Worm (Caenorhabditis elegans) whole organism, L2 larva: ENCODE data around the gene Y39A1A.17.

Experiments
- C34F6.9 ChIP-seq: fragments of 150-350 bp; optimal IDR thresholded peaks from 2 replicates; lab custom pipeline; 2014; ENCODE audit warnings: missing biosample characterization, missing genetic modification characterization
- F13H6.1 ChIP-seq: sonication (generic microtip); optimal IDR thresholded peaks from 2 replicates; lab custom pipeline; 2016; ENCODE audit warnings: missing genetic modification characterization, missing compliant biosample characterization
- R02D3.7 ChIP-seq: fragments of 150-350 bp; optimal IDR thresholded peaks from 2 replicates; lab custom pipeline; 2014; ENCODE audit warnings: missing biosample characterization, missing genetic modification characterization
- Y55F3AM.14 ChIP-seq: fragments of 200-800 bp; sonication (Bioruptor generic); optimal IDR thresholded peaks from 2 replicates; lab custom pipeline; 2018; ENCODE audit warnings: mild to moderate bottlenecking, missing genetic modification characterization, missing compliant biosample characterization
- ZK546.5 ChIP-seq: sonication (generic microtip); optimal IDR thresholded peaks from 2 replicates; lab custom pipeline; 2017; ENCODE audit warnings: missing biosample characterization, missing genetic modification characterization
- alr-1 ChIP-seq: fragments of 150-350 bp; optimal IDR thresholded peaks from 2 replicates; lab custom pipeline; 2014; ENCODE audit warnings: missing biosample characterization, missing genetic modification characterization
- aly-2 ChIP-seq: fragments of 150-350 bp; optimal IDR thresholded peaks from 2 replicates; lab custom pipeline; 2014; ENCODE audit warnings: missing biosample characterization, missing genetic modification characterization
- blmp-1 ChIP-seq: sonication (generic microtip); optimal IDR thresholded peaks from 2 replicates; lab custom pipeline; 2017; ENCODE audit warnings: missing genetic modification characterization, mild to moderate bottlenecking, missing compliant biosample characterization, antibody characterized with exemption, moderate library complexity; ENCODE audit not compliant: insufficient read depth
- ceh-16 ChIP-seq: fragments of 150-350 bp; optimal IDR thresholded peaks from 2 replicates; lab custom pipeline; 2014; ENCODE audit warnings: missing biosample characterization, missing genetic modification characterization
- ceh-82 ChIP-seq: fragments of 150-350 bp; optimal IDR thresholded peaks from 2 replicates; lab custom pipeline; 2014; ENCODE audit warnings: missing biosample characterization, missing genetic modification characterization
- crh-2 ChIP-seq: sonication (generic microtip); optimal IDR thresholded peaks from 2 replicates; lab custom pipeline; 2017; ENCODE audit warnings: missing biosample characterization, missing genetic modification characterization
- egl-27 ChIP-seq: sonication (generic microtip); optimal IDR thresholded peaks from 3 replicates; lab custom pipeline; 2017; ENCODE audit warnings: missing biosample characterization, missing genetic modification reagents, missing genetic modification characterization
- elt-1 ChIP-seq: fragments of 150-350 bp; optimal IDR thresholded peaks from 2 replicates; lab custom pipeline; 2014; ENCODE audit warnings: missing biosample characterization, missing genetic modification characterization
- elt-3 ChIP-seq: sonication (generic microtip); optimal IDR thresholded peaks from 2 replicates; lab custom pipeline; 2017; ENCODE audit warnings: missing biosample characterization, missing genetic modification characterization
- fos-1 ChIP-seq: fragments of 150-350 bp; optimal IDR thresholded peaks from 2 replicates; lab custom pipeline; 2014; ENCODE audit warnings: missing biosample characterization, missing genetic modification characterization
- gmeb-1 ChIP-seq: fragments of 150-350 bp; optimal IDR thresholded peaks from 2 replicates; lab custom pipeline; 2014; ENCODE audit warnings: missing biosample characterization, missing genetic modification characterization
- lin-11 ChIP-seq: fragments of 150-350 bp; sonication (generic microtip); optimal IDR thresholded peaks from 2 replicates; lab custom pipeline; 2014; ENCODE audit warnings: missing biosample characterization, missing genetic modification characterization, inconsistent platforms, mixed read lengths
- lin-13 ChIP-seq: fragments of 150-350 bp; optimal IDR thresholded peaks from 2 replicates; lab custom pipeline; 2014; ENCODE audit warnings: missing biosample characterization, missing genetic modification reagents, missing genetic modification characterization
- lin-39 ChIP-seq: fragments of 150-350 bp; optimal IDR thresholded peaks from 2 replicates; lab custom pipeline; 2014; ENCODE audit warnings: missing biosample characterization, missing genetic modification reagents, missing genetic modification characterization
- lsy-2 ChIP-seq, 2 experiments: fragments of 150-350 bp in 1 of 2; sonication (generic microtip) in 1 of 2; optimal IDR thresholded peaks; 2 replicates each; lab custom pipeline; 2014 to 2017; ENCODE audit warnings: missing biosample characterization in 2 of 2, missing genetic modification characterization in 2 of 2
- mab-5 ChIP-seq: fragments of 150-350 bp; optimal IDR thresholded peaks from 2 replicates; lab custom pipeline; 2014; ENCODE audit warnings: missing biosample characterization, missing genetic modification characterization
- mbf-1 ChIP-seq: sonication (generic microtip); optimal IDR thresholded peaks from 2 replicates; lab custom pipeline; 2017; ENCODE audit warnings: missing biosample characterization, missing genetic modification characterization
- mdl-1 ChIP-seq, 2 experiments: fragments of 150-350 bp in 1 of 2; sonication (generic microtip) in 1 of 2; optimal IDR thresholded peaks; 2 replicates each; lab custom pipeline; 2017; ENCODE audit warnings: missing biosample characterization in 2 of 2, missing genetic modification characterization in 2 of 2
- nhr-10 ChIP-seq: sonication (generic microtip); optimal IDR thresholded peaks from 2 replicates; lab custom pipeline; 2017; ENCODE audit warnings: missing biosample characterization, missing genetic modification characterization
- nhr-11 ChIP-seq: fragments of 150-350 bp; optimal IDR thresholded peaks from 2 replicates; lab custom pipeline; 2014; ENCODE audit warnings: missing biosample characterization, missing genetic modification characterization
- nhr-12 ChIP-seq: fragments of 150-350 bp; optimal IDR thresholded peaks from 2 replicates; lab custom pipeline; 2014; ENCODE audit warnings: missing biosample characterization, missing genetic modification characterization
- nhr-129 ChIP-seq: fragments of 150-350 bp; optimal IDR thresholded peaks from 2 replicates; lab custom pipeline; 2014; ENCODE audit warnings: missing biosample characterization, missing genetic modification characterization
- nhr-21 ChIP-seq: fragments of 150-350 bp; optimal IDR thresholded peaks from 2 replicates; lab custom pipeline; 2014; ENCODE audit warnings: missing biosample characterization, missing genetic modification characterization
- nhr-237 ChIP-seq: fragments of 150-350 bp; optimal IDR thresholded peaks from 2 replicates; lab custom pipeline; 2014; ENCODE audit warnings: missing biosample characterization, missing genetic modification characterization
- nhr-25 ChIP-seq: fragments of 150-350 bp; sonication (generic microtip); optimal IDR thresholded peaks from 3 replicates; lab custom pipeline; 2014; ENCODE audit warnings: missing biosample characterization, missing genetic modification characterization
- nhr-6 ChIP-seq: fragments of 150-350 bp; optimal IDR thresholded peaks from 2 replicates; lab custom pipeline; 2014; ENCODE audit warnings: missing biosample characterization, missing genetic modification characterization
- nhr-77 ChIP-seq: fragments of 150-350 bp; optimal IDR thresholded peaks from 2 replicates; lab custom pipeline; 2014; ENCODE audit warnings: missing biosample characterization, missing genetic modification characterization
- peb-1 ChIP-seq: fragments of 150-350 bp; optimal IDR thresholded peaks from 2 replicates; lab custom pipeline; 2014; ENCODE audit warnings: missing biosample characterization, missing genetic modification characterization
- sem-4 ChIP-seq: fragments of 150-350 bp; optimal IDR thresholded peaks from 2 replicates; lab custom pipeline; 2014; ENCODE audit warnings: missing biosample characterization, missing genetic modification reagents, missing genetic modification characterization
- skn-1 ChIP-seq: sonication (generic microtip); optimal IDR thresholded peaks from 2 replicates; lab custom pipeline; 2017; ENCODE audit warnings: missing biosample characterization, missing genetic modification characterization
- sma-3 ChIP-seq: sonication (generic microtip); optimal IDR thresholded peaks from 2 replicates; lab custom pipeline; 2016; ENCODE audit warnings: missing genetic modification reagents, missing genetic modification characterization, missing compliant biosample characterization
- sma-9 ChIP-seq, 2 experiments: fragments of 150-350 bp in 1 of 2; sonication (generic microtip) in 1 of 2; optimal IDR thresholded peaks; 2 replicates each; lab custom pipeline; 2014 to 2016; ENCODE audit warnings: missing genetic modification characterization in 2 of 2, mild to moderate bottlenecking in 1 of 2, missing biosample characterization in 1 of 2, missing compliant biosample characterization in 1 of 2, missing genetic modification reagents in 1 of 2, moderate library complexity in 1 of 2
- snpc-4 ChIP-seq: fragments of 150-350 bp; optimal IDR thresholded peaks from 2 replicates; lab custom pipeline; 2014; ENCODE audit warnings: missing biosample characterization, missing genetic modification characterization
- unc-39 ChIP-seq: fragments of 150-350 bp; optimal IDR thresholded peaks from 2 replicates; lab custom pipeline; 2014; ENCODE audit warnings: missing biosample characterization, missing genetic modification characterization
- unc-55 ChIP-seq: fragments of 150-350 bp; sonication (generic microtip); optimal IDR thresholded peaks from 3 replicates; lab custom pipeline; 2014; ENCODE audit warnings: missing biosample characterization, missing genetic modification reagents, missing genetic modification characterization
- unc-62 ChIP-seq: fragments of 150-350 bp; optimal IDR thresholded peaks from 2 replicates; lab custom pipeline; 2014; ENCODE audit warnings: missing biosample characterization, missing genetic modification reagents, missing genetic modification characterization
- zag-1 ChIP-seq: fragments of 150-350 bp; optimal IDR thresholded peaks from 2 replicates; lab custom pipeline; 2014; ENCODE audit warnings: missing biosample characterization, missing genetic modification characterization
- ztf-1 ChIP-seq: fragments of 200-800 bp; sonication (Bioruptor generic); conservative IDR thresholded peaks from 2 replicates; pipeline ENCODE4 v1.3.6; 2022; ENCODE audit warnings: missing genetic modification characterization, missing compliant biosample characterization
- ztf-11 ChIP-seq: sonication (generic microtip); optimal IDR thresholded peaks from 2 replicates; lab custom pipeline; 2017; ENCODE audit warnings: missing biosample characterization, missing genetic modification characterization
- ztf-4 ChIP-seq: fragments of 150-350 bp; optimal IDR thresholded peaks from 2 replicates; lab custom pipeline; 2014; ENCODE audit warnings: missing biosample characterization, missing genetic modification characterization

Gene Y39A1A.17

ce11 chrIII:10719057-10719456, 28.1 kb upstream of the Y39A1A.17 start:
- TF ChIP-seq sem-4, result no peak
- peak; percentile 58 for TF ChIP-seq nhr-25 (tag; lab: Kevin White, UChicago)
- TF ChIP-seq peb-1, result no peak
- no peak for TF ChIP-seq nhr-12 (tag; lab: Kevin White, UChicago)
- no peak for TF ChIP-seq lin-39 (tag; lab: Kevin White, UChicago)
- no peak for TF ChIP-seq aly-2 (tag; lab: Kevin White, UChicago)
- no peak for TF ChIP-seq nhr-77 (tag; lab: Kevin White, UChicago)
- no peak for TF ChIP-seq unc-62
- peak; percentile 55 for TF ChIP-seq blmp-1
- no peak for TF ChIP-seq elt-3 (tag; lab: Kevin White, UChicago)
- TF ChIP-seq lin-11, result no peak
- peak; percentile 61 for TF ChIP-seq fos-1 (tag; lab: Kevin White, UChicago)
- peak; percentile 81 for TF ChIP-seq sma-9 (GFP tag; optimal IDR thresholded peaks at IDR 0.05; lab: Kevin White, UChicago)
- TF ChIP-seq sma-9 (tag; optimal IDR thresholded peaks at IDR 0.05; lab: Kevin White, UChicago), result no peak
- TF ChIP-seq mbf-1 (tag; lab: Kevin White, UChicago), result no peak
- TF ChIP-seq unc-39, result no peak
- TF ChIP-seq gmeb-1 (tag; lab: Kevin White, UChicago), result peak; percentile 9
- TF ChIP-seq mab-5 (tag; lab: Kevin White, UChicago), result no peak
- no peak for TF ChIP-seq elt-1 (tag; lab: Kevin White, UChicago)
- TF ChIP-seq lin-13 (GFP tag; lab: Kevin White, UChicago), result peak; percentile 5
- no peak for TF ChIP-seq lsy-2 (tag; optimal IDR thresholded peaks at IDR 0.05; lab: Kevin White, UChicago)
- peak; percentile 20 for TF ChIP-seq nhr-129
- no peak for TF ChIP-seq nhr-10 (tag; lab: Kevin White, UChicago)
- TF ChIP-seq unc-55 (GFP tag; lab: Kevin White, UChicago), result no peak
- no peak for TF ChIP-seq nhr-6 (tag; lab: Kevin White, UChicago)
- no peak for TF ChIP-seq Y55F3AM.14 (GFP tag; lab: Kevin White, UChicago)
- TF ChIP-seq R02D3.7 (tag; lab: Kevin White, UChicago), result no peak
- peak; percentile 94 for TF ChIP-seq crh-2 (tag; lab: Kevin White, UChicago)
- no peak for TF ChIP-seq ztf-1
- no peak for TF ChIP-seq mdl-1 (tag; optimal IDR thresholded peaks at IDR 0.05; lab: Kevin White, UChicago)
- TF ChIP-seq F13H6.1 (tag; lab: Kevin White, UChicago), result peak; percentile 50
- no peak for TF ChIP-seq snpc-4
- no peak for TF ChIP-seq nhr-11 (tag; lab: Kevin White, UChicago)
- TF ChIP-seq nhr-21 (tag; lab: Kevin White, UChicago), result no peak
- peak; percentile 52 for TF ChIP-seq sma-3
- no peak for TF ChIP-seq ZK546.5 (tag; lab: Kevin White, UChicago)
- no peak for TF ChIP-seq nhr-237 (tag; lab: Kevin White, UChicago)

ce11 chrIII:10718078-10718477, 27.2 kb upstream of the Y39A1A.17 start:
- TF ChIP-seq nhr-237 (tag; lab: Kevin White, UChicago) (no peak), ztf-1 (no peak), crh-2 (tag; lab: Kevin White, UChicago) (peak; percentile 11), nhr-11 (tag; lab: Kevin White, UChicago) (no peak), nhr-25 (tag; lab: Kevin White, UChicago) (peak; percentile 6), Y55F3AM.14 (GFP tag; lab: Kevin White, UChicago) (peak; percentile 3), lsy-2 (tag; optimal IDR thresholded peaks at IDR 0.05; lab: Kevin White, UChicago) (no peak), sma-9 (GFP tag; optimal IDR thresholded peaks at IDR 0.05; lab: Kevin White, UChicago) (peak; percentile 30), sma-9 (tag; optimal IDR thresholded peaks at IDR 0.05; lab: Kevin White, UChicago) (no peak)

ce11 chrIII:10717479-10717878, 26.6 kb upstream of the Y39A1A.17 start:
- TF ChIP-seq nhr-10 (tag; lab: Kevin White, UChicago) (no peak), unc-62 (no peak), nhr-77 (tag; lab: Kevin White, UChicago) (no peak), nhr-6 (tag; lab: Kevin White, UChicago) (peak; percentile 20), skn-1 (tag; lab: Kevin White, UChicago) (no peak), mbf-1 (tag; lab: Kevin White, UChicago) (no peak), ceh-16 (no peak), egl-27 (tag; lab: Kevin White, UChicago) (peak; percentile 62), lin-11 (no peak), aly-2 (tag; lab: Kevin White, UChicago) (no peak), C34F6.9 (tag; lab: Kevin White, UChicago) (peak; percentile 46), ZK546.5 (tag; lab: Kevin White, UChicago) (no peak), alr-1 (tag; lab: Kevin White, UChicago) (no peak), lin-39 (tag; lab: Kevin White, UChicago) (no peak), F13H6.1 (tag; lab: Kevin White, UChicago) (peak; percentile 80), peb-1 (no peak), zag-1 (peak; percentile 11), ceh-82 (no peak), ztf-4 (peak; percentile 76), nhr-25 (tag; lab: Kevin White, UChicago) (peak; percentile 94), gmeb-1 (tag; lab: Kevin White, UChicago) (peak; percentile 4), nhr-12 (tag; lab: Kevin White, UChicago) (no peak), mdl-1 (tag; optimal IDR thresholded peaks at IDR 0.05; lab: Kevin White, UChicago) (no peak), nhr-129 (peak; percentile 88), unc-55 (GFP tag; lab: Kevin White, UChicago) (no peak), lin-13 (GFP tag; lab: Kevin White, UChicago) (no peak), elt-3 (tag; lab: Kevin White, UChicago) (no peak), nhr-21 (tag; lab: Kevin White, UChicago) (peak; percentile 96), unc-39 (no peak), snpc-4 (no peak), R02D3.7 (tag; lab: Kevin White, UChicago) (no peak), nhr-11 (tag; lab: Kevin White, UChicago) (no peak), ztf-11 (no peak), sem-4 (peak; percentile 43), blmp-1 (peak; percentile 89)
